Fruit fly (Drosophila melanogaster) whole organism, embryonic: ENCODE data around the gene Nadsyn.

Source experiments
- Ada2b ChIP-seq: fragments of 200-800 bp; sonication (Bioruptor generic); IDR thresholded peaks from 2 replicates; pipeline ENCODE4 v1.3.6; 2022; ENCODE audit warnings: missing biosample characterization, missing genetic modification characterization
- Antp ChIP-seq: fragments of 200-800 bp; sonication (Bioruptor generic); optimal IDR thresholded peaks from 3 replicates; lab custom pipeline; 2016; ENCODE audit warnings: missing biosample characterization, missing genetic modification characterization
- BEAF-32 ChIP-seq: fragments of 200-800 bp; sonication (Bioruptor generic); optimal IDR thresholded peaks from 3 replicates; lab custom pipeline; 2017; ENCODE audit warnings: missing biosample characterization, missing genetic modification characterization, mild to moderate bottlenecking, moderate library complexity, missing genetic modification reagents
- CG11504 ChIP-seq: fragments of 200-800 bp; sonication (Bioruptor generic); optimal IDR thresholded peaks from 3 replicates; lab custom pipeline; 2019; ENCODE audit warnings: missing biosample characterization, mild to moderate bottlenecking, missing genetic modification characterization, moderate library complexity
- CG11560 ChIP-seq: fragments of 200-800 bp; sonication (Bioruptor generic); IDR thresholded peaks from 3 replicates; pipeline ENCODE4 v1.3.6; 2022; ENCODE audit warnings: missing biosample characterization, missing genetic modification characterization
- CG12236 ChIP-seq: fragments of 200-800 bp; sonication (Bioruptor generic); optimal IDR thresholded peaks from 2 replicates; lab custom pipeline; 2016; ENCODE audit warnings: missing biosample characterization, missing genetic modification characterization
- CG12391 ChIP-seq: fragments of 200-800 bp; sonication (Bioruptor generic); optimal IDR thresholded peaks from 3 replicates; lab custom pipeline; 2018; ENCODE audit warnings: missing biosample characterization, mild to moderate bottlenecking, missing genetic modification characterization, moderate library complexity
- CG13296 ChIP-seq: fragments of 200-800 bp; sonication (Bioruptor generic); optimal IDR thresholded peaks from 3 replicates; lab custom pipeline; 2018; ENCODE audit warnings: missing biosample characterization, mild to moderate bottlenecking, missing genetic modification characterization
- CG14667 ChIP-seq: fragments of 200-800 bp; sonication (Bioruptor generic); IDR thresholded peaks from 2 replicates; pipeline ENCODE4 v1.3.6; 2022; ENCODE audit warnings: missing biosample characterization, missing genetic modification characterization
- CG15073 ChIP-seq: fragments of 200-800 bp; sonication (Bioruptor generic); optimal IDR thresholded peaks from 2 replicates; lab custom pipeline; 2016; ENCODE audit warnings: missing biosample characterization, missing genetic modification characterization
- CG1529 ChIP-seq: fragments of 200-800 bp; sonication (Bioruptor generic); optimal IDR thresholded peaks from 3 replicates; lab custom pipeline; 2018; ENCODE audit warnings: missing biosample characterization, missing genetic modification characterization
- CG16815 ChIP-seq: fragments of 200-800 bp; sonication (Bioruptor generic); optimal IDR thresholded peaks from 3 replicates; lab custom pipeline; 2017; ENCODE audit warnings: missing biosample characterization, mild to moderate bottlenecking, missing genetic modification characterization
- CG2199 ChIP-seq: fragments of 200-800 bp; sonication (Bioruptor generic); IDR thresholded peaks from 3 replicates; pipeline ENCODE4 v1.3.6; 2022; ENCODE audit warnings: missing biosample characterization, missing genetic modification characterization
- CG30403 ChIP-seq: fragments of 200-800 bp; sonication (Bioruptor generic); optimal IDR thresholded peaks from 3 replicates; lab custom pipeline; 2016; ENCODE audit warnings: missing biosample characterization, missing genetic modification characterization
- CG32772 ChIP-seq: fragments of 200-800 bp; sonication (Bioruptor generic); IDR thresholded peaks from 2 replicates; pipeline ENCODE4 v1.3.6; 2022; ENCODE audit warnings: missing biosample characterization, missing genetic modification characterization
- CG34376 ChIP-seq: fragments of 200-800 bp; sonication (Bioruptor generic); optimal IDR thresholded peaks from 2 replicates; lab custom pipeline; 2018; ENCODE audit warnings: missing biosample characterization, mild to moderate bottlenecking, missing genetic modification characterization
- CG4730 ChIP-seq: fragments of 200-800 bp; sonication (Bioruptor generic); IDR thresholded peaks from 2 replicates; pipeline ENCODE4 v1.3.6; 2022; ENCODE audit warnings: missing biosample characterization, missing genetic modification characterization
- CG7745 ChIP-seq: fragments of 200-800 bp; sonication (Bioruptor generic); optimal IDR thresholded peaks from 2 replicates; lab custom pipeline; 2018; ENCODE audit warnings: missing biosample characterization, mild to moderate bottlenecking, missing genetic modification characterization, moderate library complexity
- CG8089 ChIP-seq: fragments of 200-800 bp; sonication (Bioruptor generic); optimal IDR thresholded peaks from 3 replicates; lab custom pipeline; 2016; ENCODE audit warnings: missing biosample characterization, missing genetic modification characterization
- CG9876 ChIP-seq: fragments of 200-800 bp; sonication (Bioruptor generic); optimal IDR thresholded peaks from 2 replicates; lab custom pipeline; 2016; ENCODE audit warnings: missing biosample characterization, missing genetic modification characterization
- CoRest ChIP-seq: fragments of 200-800 bp; sonication (Bioruptor generic); optimal IDR thresholded peaks from 3 replicates; lab custom pipeline; 2018; ENCODE audit warnings: missing biosample characterization, mild to moderate bottlenecking, missing genetic modification characterization, moderate library complexity
- D19A ChIP-seq: fragments of 200-800 bp; optimal IDR thresholded peaks from 3 replicates; lab custom pipeline; 2019; ENCODE audit warnings: missing biosample characterization, mild to moderate bottlenecking, missing genetic modification characterization, moderate library complexity
- D19B ChIP-seq: fragments of 200-800 bp; sonication (Bioruptor generic); optimal IDR thresholded peaks from 2 replicates; lab custom pipeline; 2017; ENCODE audit warnings: missing biosample characterization, mild to moderate bottlenecking, missing genetic modification characterization
- Doc3 ChIP-seq: fragments of 200-800 bp; sonication (Bioruptor generic); IDR thresholded peaks from 3 replicates; pipeline ENCODE4 v1.3.6; 2022; ENCODE audit warnings: missing biosample characterization, missing genetic modification characterization; ENCODE audit not compliant: partially characterized antibody
- E2f2 ChIP-seq: fragments of 200-800 bp; sonication (Bioruptor generic); IDR thresholded peaks from 2 replicates; pipeline ENCODE4 v1.3.6; 2022; ENCODE audit warnings: missing biosample characterization, missing genetic modification characterization
- Ets65A ChIP-seq: fragments of 200-800 bp; sonication (Bioruptor generic); peaks from one replicate; lab custom pipeline; 2016; ENCODE audit warnings: missing biosample characterization, missing genetic modification characterization
- Fer1 ChIP-seq: fragments of 200-800 bp; sonication (Bioruptor generic); optimal IDR thresholded peaks from 2 replicates; lab custom pipeline; 2017; ENCODE audit warnings: missing biosample characterization, mild to moderate bottlenecking, missing genetic modification characterization
- H2.0 ChIP-seq: fragments of 200-800 bp; sonication (Bioruptor generic); IDR thresholded peaks from 2 replicates; pipeline ENCODE4 v1.3.6; 2022; ENCODE audit warnings: missing biosample characterization, missing genetic modification characterization
- HLH3B ChIP-seq: fragments of 200-800 bp; sonication (Bioruptor generic); IDR thresholded peaks from 2 replicates; pipeline ENCODE4 v1.3.6; 2022; ENCODE audit warnings: missing biosample characterization, missing genetic modification characterization
- Hmx ChIP-seq: fragments of 200-800 bp; sonication (Bioruptor generic); optimal IDR thresholded peaks from 2 replicates; lab custom pipeline; 2016; ENCODE audit warnings: missing biosample characterization, missing genetic modification characterization
- Nf-YA ChIP-seq: fragments of 200-800 bp; sonication (Bioruptor generic); IDR thresholded peaks from 2 replicates; pipeline ENCODE4 v1.3.6; 2022; ENCODE audit warnings: missing biosample characterization, missing genetic modification characterization
- Side ChIP-seq: fragments of 200-800 bp; sonication (Bioruptor generic); optimal IDR thresholded peaks from 2 replicates; lab custom pipeline; 2016; ENCODE audit warnings: missing biosample characterization, missing genetic modification characterization
- Tbp ChIP-seq: fragments of >200 bp; optimal IDR thresholded peaks from 2 replicates; lab custom pipeline; 2018; ENCODE audit warnings: missing biosample characterization, missing genetic modification characterization
- ac ChIP-seq: fragments of 200-800 bp; sonication (Bioruptor generic); optimal IDR thresholded peaks from 3 replicates; lab custom pipeline; 2017; ENCODE audit warnings: missing biosample characterization, mild to moderate bottlenecking, missing genetic modification characterization
- bcd ChIP-seq: fragments of 200-800 bp; sonication (Bioruptor generic); optimal IDR thresholded peaks from 2 replicates; lab custom pipeline; 2017; ENCODE audit warnings: missing biosample characterization, mild to moderate bottlenecking, missing genetic modification characterization
- br ChIP-seq: fragments of >200 bp; optimal IDR thresholded peaks from 2 replicates; lab custom pipeline; 2017
- cad ChIP-seq: fragments of >200 bp; optimal IDR thresholded peaks from 2 replicates; lab custom pipeline; 2017; ENCODE audit warnings: missing biosample characterization, missing genetic modification characterization
- chinmo ChIP-seq: fragments of 200-800 bp; sonication (Bioruptor generic); IDR thresholded peaks from 4 replicates; pipeline ENCODE4 v1.3.6; 2022; ENCODE audit warnings: missing biosample characterization, missing genetic modification characterization; ENCODE audit not compliant: partially characterized antibody
- crc ChIP-seq: fragments of 200-800 bp; sonication (Bioruptor generic); optimal IDR thresholded peaks from 2 replicates; lab custom pipeline; 2016; ENCODE audit warnings: missing biosample characterization, missing genetic modification characterization
- cwo ChIP-seq: fragments of 200-800 bp; sonication (Bioruptor generic); optimal IDR thresholded peaks from 3 replicates; lab custom pipeline; 2017; ENCODE audit warnings: missing biosample characterization, missing genetic modification characterization, mild to moderate bottlenecking, moderate library complexity, missing genetic modification reagents
- exex ChIP-seq: fragments of 200-800 bp; sonication (Bioruptor generic); optimal IDR thresholded peaks from 4 replicates; lab custom pipeline; 2018; ENCODE audit warnings: missing biosample characterization, mild to moderate bottlenecking, missing genetic modification characterization, moderate library complexity
- ftz-f1 ChIP-seq: fragments of 200-800 bp; sonication (Bioruptor generic); optimal IDR thresholded peaks from 2 replicates; lab custom pipeline; 2016; ENCODE audit warnings: missing biosample characterization, missing genetic modification characterization
- mirr ChIP-seq: fragments of 200-800 bp; sonication (Bioruptor generic); optimal IDR thresholded peaks from 3 replicates; lab custom pipeline; 2018; ENCODE audit warnings: missing biosample characterization, mild to moderate bottlenecking, missing genetic modification characterization
- pfk ChIP-seq: fragments of 200-800 bp; sonication (Bioruptor generic); optimal IDR thresholded peaks from 2 replicates; lab custom pipeline; 2018; ENCODE audit warnings: missing biosample characterization, mild to moderate bottlenecking, missing genetic modification characterization, moderate library complexity
- rib ChIP-seq: fragments of 200-800 bp; sonication (Bioruptor generic); IDR thresholded peaks from 2 replicates; pipeline ENCODE4 v1.3.6; 2022; ENCODE audit warnings: missing biosample characterization, missing genetic modification characterization
- sd ChIP-seq: fragments of 200-800 bp; sonication (Bioruptor generic); optimal IDR thresholded peaks from 3 replicates; lab custom pipeline; 2018; ENCODE audit warnings: missing biosample characterization, mild to moderate bottlenecking, missing genetic modification characterization, moderate library complexity
- sug ChIP-seq: fragments of 200-800 bp; optimal IDR thresholded peaks from 2 replicates; lab custom pipeline; 2019; ENCODE audit warnings: missing biosample characterization, mild to moderate bottlenecking, missing genetic modification characterization, moderate library complexity
- tin ChIP-seq: fragments of 200-800 bp; sonication (Bioruptor generic); optimal IDR thresholded peaks from 3 replicates; lab custom pipeline; 2016; ENCODE audit warnings: missing biosample characterization, missing genetic modification characterization
- trh ChIP-seq: fragments of 200-800 bp; sonication (Bioruptor generic); optimal IDR thresholded peaks from 2 replicates; lab custom pipeline; 2016; ENCODE audit warnings: missing biosample characterization, missing genetic modification characterization
- unpg ChIP-seq: fragments of 200-800 bp; sonication (Bioruptor generic); optimal IDR thresholded peaks from 3 replicates; lab custom pipeline; 2018; ENCODE audit warnings: missing biosample characterization, mild to moderate bottlenecking, missing genetic modification characterization, moderate library complexity
- z ChIP-seq: fragments of 200-800 bp; sonication (Bioruptor generic); IDR thresholded peaks from 3 replicates; pipeline ENCODE4 v1.3.6; 2022; ENCODE audit warnings: missing biosample characterization, missing genetic modification characterization
- zen ChIP-seq: fragments of 200-800 bp; sonication (Bioruptor generic); optimal IDR thresholded peaks from 3 replicates; lab custom pipeline; 2018; ENCODE audit warnings: missing biosample characterization, mild to moderate bottlenecking, missing genetic modification characterization, moderate library complexity

Nadsyn gene

dm6 chrX:13680262-13680661 is 37.8 kb downstream of the Nadsyn start, which contains the start of gene CG12177 (continued):
- no peak for TF ChIP-seq CG12391 (tag; lab: Kevin White, UChicago)
- peak; percentile 44; the same call in 1 of the 3 replicates for TF ChIP-seq z (GFP tag; lab: Robert Waterston, UW)
- no peak for TF ChIP-seq CG12236 (GFP tag; lab: Kevin White, UChicago)
- TF ChIP-seq Doc3: no peak
- peak; percentile 37 for TF ChIP-seq Ets65A (GFP tag; lab: Kevin White, UChicago)
- TF ChIP-seq CG2199 (GFP tag; lab: Robert Waterston, UW): no peak
- no peak for TF ChIP-seq zen (tag; lab: Kevin White, UChicago)
- no peak for TF ChIP-seq CG16815 (GFP tag; lab: Kevin White, UChicago)
- no peak for TF ChIP-seq Hmx (GFP tag; lab: Kevin White, UChicago)
- no peak for TF ChIP-seq pfk (GFP tag; lab: Kevin White, UChicago)
- TF ChIP-seq sd (tag; lab: Kevin White, UChicago): peak; percentile 57
- no peak for TF ChIP-seq CG11560 (tag; lab: Robert Waterston, UW)
- TF ChIP-seq CG4730 (GFP tag; lab: Robert Waterston, UW): no peak
- TF ChIP-seq D19B (GFP tag; lab: Kevin White, UChicago): no peak
- TF ChIP-seq HLH3B: no peak
- TF ChIP-seq trh (GFP tag; lab: Kevin White, UChicago): no peak
- no peak for TF ChIP-seq Nf-YA
- peak; percentile 9 for TF ChIP-seq BEAF-32 (GFP tag; lab: Kevin White, UChicago)
- TF ChIP-seq mirr (GFP tag; lab: Kevin White, UChicago): peak; percentile 64
- TF ChIP-seq unpg (GFP tag; lab: Kevin White, UChicago): no peak
- TF ChIP-seq cwo (GFP tag; lab: Kevin White, UChicago): peak; percentile 52
- TF ChIP-seq br (lab: Kevin White, UChicago): no peak
- TF ChIP-seq Antp (GFP tag; lab: Kevin White, UChicago): no peak
- TF ChIP-seq sug: peak; percentile 73
- TF ChIP-seq ac: no peak
- peak; percentile 87 for TF ChIP-seq D19A (tag; lab: Kevin White, UChicago)
- TF ChIP-seq ftz-f1 (GFP tag; lab: Kevin White, UChicago): no peak
- no peak for TF ChIP-seq CG15073
- no peak for TF ChIP-seq CG11504 (tag; lab: Kevin White, UChicago)
- no peak for TF ChIP-seq tin
- no peak for TF ChIP-seq CoRest (tag; lab: Kevin White, UChicago)
- TF ChIP-seq E2f2 (GFP tag; lab: Robert Waterston, UW): 0 out of 2 replicates have a peak, but pooled peaks have one; percentile 12
- no peak for TF ChIP-seq Tbp (GFP tag; lab: Kevin White, UChicago)
- no peak for TF ChIP-seq H2.0
- peak; percentile 7 for TF ChIP-seq Fer1
- no peak for TF ChIP-seq Side (GFP tag; lab: Kevin White, UChicago)
- TF ChIP-seq CG9876 (GFP tag; lab: Kevin White, UChicago): no peak
- TF ChIP-seq CG1529 (GFP tag; lab: Kevin White, UChicago): no peak
- no peak for TF ChIP-seq rib (GFP tag; lab: Robert Waterston, UW)
- TF ChIP-seq Ada2b (GFP tag; lab: Robert Waterston, UW): no peak
- TF ChIP-seq bcd (GFP tag; lab: Kevin White, UChicago): no peak
- peak; percentile 7; the same call in 1 of the 4 replicates for TF ChIP-seq chinmo
- no peak for TF ChIP-seq crc (GFP tag; lab: Kevin White, UChicago)
- TF ChIP-seq exex: peak; percentile 54
- no peak for TF ChIP-seq cad (GFP tag; lab: Kevin White, UChicago)
- TF ChIP-seq CG14667 (GFP tag; lab: Robert Waterston, UW): no peak
- no peak for TF ChIP-seq CG30403 (GFP tag; lab: Kevin White, UChicago)
- TF ChIP-seq CG34376 (GFP tag; lab: Kevin White, UChicago): peak; percentile 86
- TF ChIP-seq CG8089 (GFP tag; lab: Kevin White, UChicago): no peak
- TF ChIP-seq CG13296 (GFP tag; lab: Kevin White, UChicago): peak; percentile 6
- no peak for TF ChIP-seq CG32772
- no peak for TF ChIP-seq CG7745
